Worm (Caenorhabditis elegans) whole organism, L4 larva: ENCODE results near the gene pqn-53.
A peak's percentile ranks its signal among the peaks of the same experiment; 100 is the strongest.

ENCODE experiments used
- D1046.2 ChIP-seq: fragments of 200-800 bp; sonication (Bioruptor generic); IDR thresholded peaks from 2 replicates; pipeline ENCODE4 v1.3.6; 2022; ENCODE audit warnings: missing genetic modification characterization, missing compliant biosample characterization
- F10B5.3 ChIP-seq: sonication (generic microtip); optimal IDR thresholded peaks from 2 replicates; lab custom pipeline; 2016; ENCODE audit warnings: mild to moderate bottlenecking, missing genetic modification characterization, missing compliant biosample characterization
- R02D3.7 ChIP-seq: fragments of 150-350 bp; sonication (generic microtip); optimal IDR thresholded peaks from 3 replicates; lab custom pipeline; 2014; ENCODE audit warnings: missing biosample characterization, missing genetic modification characterization
- Y105C5A.15 ChIP-seq: fragments of 200-800 bp; sonication (Bioruptor generic); IDR thresholded peaks from 2 replicates; pipeline ENCODE4 v1.3.6; 2022; ENCODE audit warnings: missing genetic modification characterization, missing compliant biosample characterization
- Y48G9A.11 ChIP-seq: fragments of 200-800 bp; sonication (Bioruptor generic); IDR thresholded peaks from 2 replicates; pipeline ENCODE4 v1.3.6; 2022; ENCODE audit warnings: missing genetic modification reagents, missing genetic modification characterization, missing compliant biosample characterization
- Y5F2A.4 ChIP-seq: fragments of 200-800 bp; sonication (Bioruptor generic); optimal IDR thresholded peaks from 2 replicates; lab custom pipeline; 2018; ENCODE audit warnings: mild to moderate bottlenecking, missing genetic modification characterization, missing compliant biosample characterization
- Y75B8A.6 ChIP-seq: fragments of 200-800 bp; sonication (Bioruptor generic); IDR thresholded peaks from 2 replicates; pipeline ENCODE4 v1.3.6; 2022; ENCODE audit warnings: missing genetic modification reagents, missing genetic modification characterization, missing compliant biosample characterization
- ZK337.2 ChIP-seq: fragments of 200-800 bp; sonication (Bioruptor generic); IDR thresholded peaks from 2 replicates; pipeline ENCODE4 v1.3.6; 2022; ENCODE audit warnings: missing genetic modification reagents, missing genetic modification characterization, missing compliant biosample characterization
- aha-1 ChIP-seq: fragments of 150-350 bp; peaks from one replicate; lab custom pipeline; 2014; ENCODE audit warnings: missing biosample characterization, missing genetic modification characterization
- ama-1 ChIP-seq: fragments of 150-350 bp; optimal IDR thresholded peaks from 2 replicates; lab custom pipeline; 2014; ENCODE audit warnings: inconsistent platforms, mixed read lengths
- attf-4 ChIP-seq: sonication (generic microtip); optimal IDR thresholded peaks from 3 replicates; lab custom pipeline; 2017; ENCODE audit warnings: missing biosample characterization, missing genetic modification characterization
- ceh-20 ChIP-seq: fragments of 200-800 bp; sonication (Bioruptor generic); IDR thresholded peaks from 2 replicates; pipeline ENCODE4 v1.3.6; 2022; ENCODE audit warnings: missing genetic modification reagents, missing genetic modification characterization, missing compliant biosample characterization
- ceh-28 ChIP-seq: fragments of 150-350 bp; optimal IDR thresholded peaks from 2 replicates; lab custom pipeline; 2014; ENCODE audit warnings: missing biosample characterization, missing genetic modification reagents, missing genetic modification characterization
- ceh-44 ChIP-seq: fragments of 200-800 bp; sonication (Bioruptor generic); IDR thresholded peaks from 2 replicates; pipeline ENCODE4 v1.3.6; 2022; ENCODE audit warnings: missing genetic modification reagents, missing genetic modification characterization, missing compliant biosample characterization
- ceh-62 ChIP-seq: sonication (generic microtip); optimal IDR thresholded peaks from 2 replicates; lab custom pipeline; 2017; ENCODE audit warnings: missing biosample characterization, missing genetic modification characterization
- ceh-82 ChIP-seq: sonication (generic microtip); optimal IDR thresholded peaks from 2 replicates; lab custom pipeline; 2017; ENCODE audit warnings: missing biosample characterization, missing genetic modification characterization
- ctbp-1 ChIP-seq: fragments of 200-800 bp; sonication (Bioruptor generic); IDR thresholded peaks from 2 replicates; pipeline ENCODE4 v1.3.6; 2022; ENCODE audit warnings: missing genetic modification reagents, missing genetic modification characterization, missing compliant biosample characterization
- daf-12 ChIP-seq: fragments of 150-350 bp; optimal IDR thresholded peaks from 2 replicates; lab custom pipeline; 2014; ENCODE audit warnings: missing biosample characterization, missing genetic modification reagents, missing genetic modification characterization
- daf-16 ChIP-seq, 3 experiments: sonication (generic microtip); optimal IDR thresholded peaks; 2 replicates each; lab custom pipeline; 2016 to 2017; ENCODE audit warnings: missing genetic modification characterization in 3 of 3, missing genetic modification reagents in 3 of 3, mild to moderate bottlenecking in 2 of 3, missing compliant biosample characterization in 2 of 3, missing biosample characterization in 1 of 3, moderate library complexity in 1 of 3
- daf-19 ChIP-seq: fragments of 200-800 bp; sonication (Bioruptor generic); conservative IDR thresholded peaks from 2 replicates; pipeline ENCODE4 v1.3.6; 2022; ENCODE audit warnings: missing genetic modification characterization, missing compliant biosample characterization
- duxl-1 ChIP-seq: sonication (generic microtip); optimal IDR thresholded peaks from 2 replicates; lab custom pipeline; 2016; ENCODE audit warnings: mild to moderate bottlenecking, missing genetic modification characterization, moderate library complexity, missing compliant biosample characterization; ENCODE audit not compliant: poor library complexity
- egl-43 ChIP-seq: fragments of 200-800 bp; sonication (Bioruptor generic); IDR thresholded peaks from 2 replicates; pipeline ENCODE4 v1.3.6; 2022; ENCODE audit warnings: missing genetic modification reagents, missing genetic modification characterization, missing compliant biosample characterization
- fos-1 ChIP-seq: fragments of 150-350 bp; optimal IDR thresholded peaks from 2 replicates; lab custom pipeline; 2014; ENCODE audit warnings: missing biosample characterization, missing genetic modification characterization
- gei-8 ChIP-seq: fragments of 200-800 bp; sonication (Bioruptor generic); optimal IDR thresholded peaks from 2 replicates; lab custom pipeline; 2018; ENCODE audit warnings: mild to moderate bottlenecking, missing genetic modification characterization, missing compliant biosample characterization
- hif-1 ChIP-seq, 2 experiments: sonication (generic microtip); optimal IDR thresholded peaks; 2 replicates each; lab custom pipeline; 2016 to 2017; ENCODE audit warnings: missing compliant biosample characterization in 2 of 2, missing genetic modification characterization in 2 of 2, missing genetic modification reagents in 2 of 2, missing genotype in 2 of 2, mild to moderate bottlenecking in 1 of 2
- hlh-30 ChIP-seq: sonication (generic microtip); optimal IDR thresholded peaks from 2 replicates; lab custom pipeline; 2017; ENCODE audit warnings: antibody characterized with exemption, mild to moderate bottlenecking, missing genetic modification characterization, missing compliant biosample characterization; ENCODE audit not compliant: insufficient read depth
- hmg-1.1 ChIP-seq: fragments of 200-800 bp; sonication (Bioruptor generic); IDR thresholded peaks from 2 replicates; pipeline ENCODE4 v1.3.6; 2022; ENCODE audit warnings: missing genetic modification reagents, missing genetic modification characterization, missing compliant biosample characterization
- jun-1 ChIP-seq: fragments of 150-350 bp; optimal IDR thresholded peaks from 2 replicates; lab custom pipeline; 2014; ENCODE audit warnings: missing biosample characterization, missing genetic modification reagents, missing genetic modification characterization
- lim-7 ChIP-seq: fragments of 200-800 bp; sonication (Bioruptor generic); IDR thresholded peaks from 2 replicates; pipeline ENCODE4 v1.3.6; 2022; ENCODE audit warnings: missing genetic modification characterization, missing compliant biosample characterization
- lin-1 ChIP-seq: fragments of 200-800 bp; sonication (Bioruptor generic); IDR thresholded peaks from 2 replicates; pipeline ENCODE4 v1.3.6; 2022; ENCODE audit warnings: missing genetic modification reagents, missing genetic modification characterization, missing compliant biosample characterization
- lin-15B ChIP-seq: fragments of 150-350 bp; sonication (generic microtip); optimal IDR thresholded peaks from 3 replicates; lab custom pipeline; 2014; ENCODE audit warnings: missing biosample characterization, missing genetic modification characterization
- lin-29 ChIP-seq: fragments of 200-800 bp; sonication (Bioruptor generic); IDR thresholded peaks from 2 replicates; pipeline ENCODE4 v1.3.6; 2022; ENCODE audit warnings: missing genetic modification reagents, missing genetic modification characterization, missing compliant biosample characterization
- lin-38 ChIP-seq: fragments of 200-800 bp; sonication (Bioruptor generic); IDR thresholded peaks from 2 replicates; pipeline ENCODE4 v1.3.6; 2022; ENCODE audit warnings: missing genetic modification reagents, missing genetic modification characterization, missing compliant biosample characterization
- lin-39 ChIP-seq: fragments of 150-350 bp; optimal IDR thresholded peaks from 2 replicates; lab custom pipeline; 2014; ENCODE audit warnings: missing biosample characterization, missing genetic modification reagents, missing genetic modification characterization
- madf-9 ChIP-seq: fragments of 200-800 bp; sonication (Bioruptor generic); conservative IDR thresholded peaks from 2 replicates; pipeline ENCODE4 v1.3.6; 2022; ENCODE audit warnings: missing genetic modification reagents, missing genetic modification characterization, missing compliant biosample characterization
- mep-1 ChIP-seq: fragments of 150-350 bp; sonication (generic microtip); optimal IDR thresholded peaks from 3 replicates; lab custom pipeline; 2014; ENCODE audit warnings: missing biosample characterization, missing genetic modification characterization
- mxl-3 ChIP-seq: fragments of 200-800 bp; sonication (Bioruptor generic); optimal IDR thresholded peaks from 2 replicates; lab custom pipeline; 2018; ENCODE audit warnings: mild to moderate bottlenecking, missing genetic modification characterization, missing compliant biosample characterization
- nhr-237 ChIP-seq: sonication (generic microtip); optimal IDR thresholded peaks from 2 replicates; lab custom pipeline; 2017; ENCODE audit warnings: missing biosample characterization, missing genetic modification characterization
- nhr-25 ChIP-seq: sonication (generic microtip); optimal IDR thresholded peaks from 2 replicates; lab custom pipeline; 2017; ENCODE audit warnings: missing genetic modification characterization, mild to moderate bottlenecking, missing compliant biosample characterization, antibody characterized with exemption, moderate library complexity, borderline replicate concordance; ENCODE audit not compliant: insufficient read depth
- nhr-76 ChIP-seq: fragments of 150-350 bp; optimal IDR thresholded peaks from 2 replicates; lab custom pipeline; 2014; ENCODE audit warnings: missing biosample characterization, missing genetic modification characterization
- pha-4 ChIP-seq, 2 experiments: fragments of 150-350 bp in 1 of 2; fragments of 200-800 bp in 1 of 2; sonication (Bioruptor generic) in 1 of 2; IDR thresholded peaks in 1 of 2; optimal IDR thresholded peaks in 1 of 2; 2 replicates each; pipeline versions ENCODE4 v1.3.6 to Lab custom; 2014 to 2022; ENCODE audit warnings: missing genetic modification characterization in 2 of 2, missing genetic modification reagents in 2 of 2, missing biosample characterization in 1 of 2, missing compliant biosample characterization in 1 of 2
- rbr-2 ChIP-seq: sonication (generic microtip); optimal IDR thresholded peaks from 2 replicates; lab custom pipeline; 2016; ENCODE audit warnings: missing genotype, missing genetic modification characterization, missing compliant biosample characterization
- sdz-12 ChIP-seq: fragments of 200-800 bp; sonication (Bioruptor generic); optimal IDR thresholded peaks from 2 replicates; lab custom pipeline; 2018; ENCODE audit warnings: mild to moderate bottlenecking, missing genetic modification characterization, missing compliant biosample characterization
- skn-1 ChIP-seq: fragments of 150-350 bp; optimal IDR thresholded peaks from 2 replicates; lab custom pipeline; 2014; ENCODE audit warnings: missing biosample characterization, missing genetic modification characterization
- snpc-1.2 ChIP-seq: fragments of 200-800 bp; sonication (Bioruptor generic); IDR thresholded peaks from 2 replicates; pipeline ENCODE4 v1.3.6; 2022; ENCODE audit warnings: missing genetic modification reagents, missing genetic modification characterization, missing compliant biosample characterization
- spr-1 ChIP-seq: sonication (generic microtip); optimal IDR thresholded peaks from 2 replicates; lab custom pipeline; 2016; ENCODE audit warnings: mild to moderate bottlenecking, missing genetic modification characterization, missing compliant biosample characterization
- tra-1 ChIP-seq: fragments of 200-800 bp; sonication (Bioruptor generic); IDR thresholded peaks from 2 replicates; pipeline ENCODE4 v1.3.6; 2022; ENCODE audit warnings: missing genetic modification reagents, missing genetic modification characterization, missing compliant biosample characterization
- unc-39 ChIP-seq: sonication (generic microtip); optimal IDR thresholded peaks from 2 replicates; lab custom pipeline; 2017; ENCODE audit warnings: missing biosample characterization, missing genetic modification characterization
- unc-62 ChIP-seq, 3 experiments: fragments of 150-350 bp in 1 of 3; sonication (generic microtip); optimal IDR thresholded peaks in 2 of 3; peaks in 1 of 3; 1 replicate in 1 of 3; 2 replicates in 2 of 3; lab custom pipeline; 2014 to 2017; ENCODE audit warnings: missing biosample characterization in 3 of 3, missing genetic modification characterization in 3 of 3, missing genetic modification reagents in 3 of 3, missing genotype in 1 of 3
- vab-7 ChIP-seq: fragments of 200-800 bp; sonication (Bioruptor generic); IDR thresholded peaks from 2 replicates; pipeline ENCODE4 v1.3.6; 2022; ENCODE audit warnings: missing genetic modification reagents, missing genetic modification characterization, missing compliant biosample characterization
- zfp-2 ChIP-seq: sonication (generic microtip); optimal IDR thresholded peaks from 2 replicates; lab custom pipeline; 2016; ENCODE audit warnings: mild to moderate bottlenecking, missing genetic modification characterization, missing compliant biosample characterization

pqn-53 gene

ce11 chrV:12065369-12065768 lies at the start of gene pqn-53:
Gene pqn-53, minus strand, starts transcription at chrV:12065391.
- TF ChIP-seq lin-15B (tag; lab: Kevin White, UChicago) (no peak), unc-39 (tag; lab: Kevin White, UChicago) (no peak), Y105C5A.15 (GFP tag; lab: Robert Waterston, UW) (no peak), lim-7 (GFP tag; lab: Robert Waterston, UW) (no peak), D1046.2 (GFP tag; lab: Robert Waterston, UW) (no peak), daf-19 (GFP tag; lab: Robert Waterston, UW) (no peak), daf-12 (tag; lab: Kevin White, UChicago) (no peak), ceh-44 (GFP tag; lab: Robert Waterston, UW) (no peak), lin-39 (tag; lab: Kevin White, UChicago) (no peak), nhr-237 (tag; lab: Kevin White, UChicago) (no peak), aha-1 (tag; lab: Kevin White, UChicago) (peak; percentile 93), daf-16 (GFP tag; optimal IDR thresholded peaks at IDR 0.05; lab: Kevin White, UChicago) (no peak), daf-16 (tag; optimal IDR thresholded peaks at IDR 0.05; lab: Kevin White, UChicago) (no peak), skn-1 (tag; lab: Kevin White, UChicago) (no peak), hmg-1.1 (GFP tag; lab: Robert Waterston, UW) (0 out of 2 replicates have a peak, but pooled peaks have one; percentile 15), sdz-12 (GFP tag; lab: Kevin White, UChicago) (no peak), vab-7 (no peak), F10B5.3 (tag; lab: Kevin White, UChicago) (no peak), lin-1 (GFP tag; lab: Robert Waterston, UW) (no peak), pha-4 (GFP tag; IDR thresholded peaks at IDR 0.05; lab: Robert Waterston, UW) (no peak), pha-4 (tag; optimal IDR thresholded peaks at IDR 0.05; lab: Kevin White, UChicago) (no peak), Y5F2A.4 (GFP tag; lab: Kevin White, UChicago) (no peak), nhr-25 (no peak), duxl-1 (tag; lab: Kevin White, UChicago) (no peak), ama-1 (lab: Kevin White, UChicago) (no peak), R02D3.7 (tag; lab: Kevin White, UChicago) (no peak), jun-1 (tag; lab: Kevin White, UChicago) (no peak), rbr-2 (tag; lab: Kevin White, UChicago) (no peak), hlh-30 (tag; lab: Kevin White, UChicago) (peak; percentile 41), ZK337.2 (no peak), unc-62 (GFP tag; optimal IDR thresholded peaks at IDR 0.05 in 1 of 2; lab: Kevin White, UChicago) (no peak), unc-62 (tag; optimal IDR thresholded peaks at IDR 0.05; lab: Kevin White, UChicago) (no peak), attf-4 (tag; lab: Kevin White, UChicago) (no peak), Y75B8A.6 (GFP tag; lab: Robert Waterston, UW) (no peak), madf-9 (GFP tag; lab: Robert Waterston, UW) (no peak), lin-38 (GFP tag; lab: Robert Waterston, UW) (no peak), spr-1 (no peak), fos-1 (no peak), ceh-20 (GFP tag; lab: Robert Waterston, UW) (no peak), egl-43 (GFP tag; lab: Robert Waterston, UW) (no peak), mep-1 (tag; lab: Kevin White, UChicago) (no peak), ceh-82 (no peak), mxl-3 (GFP tag; lab: Kevin White, UChicago) (peak; percentile 26), gei-8 (GFP tag; lab: Kevin White, UChicago) (no peak), tra-1 (GFP tag; lab: Robert Waterston, UW) (no peak), Y48G9A.11 (GFP tag; lab: Robert Waterston, UW) (no peak), ceh-62 (tag; lab: Kevin White, UChicago) (no peak), snpc-1.2 (no peak), lin-29 (GFP tag; lab: Robert Waterston, UW) (no peak), nhr-76 (tag; lab: Kevin White, UChicago) (no peak), ctbp-1 (no peak), zfp-2 (no peak), hif-1 (tag; optimal IDR thresholded peaks at IDR 0.05; lab: Kevin White, UChicago) (no peak), ceh-28 (tag; lab: Kevin White, UChicago) (peak; percentile 27)
